Worm (Caenorhabditis elegans) whole organism, L4/young adult: ENCODE data around the gene egrh-3.

Experiments used
- W03F9.2 ChIP-seq: fragments of 150-350 bp; optimal IDR thresholded peaks from 2 replicates; lab custom pipeline; 2014; ENCODE audit warnings: missing biosample characterization, missing genetic modification characterization
- dao-5 ChIP-seq: sonication (generic microtip); optimal IDR thresholded peaks from 2 replicates; lab custom pipeline; 2016; ENCODE audit warnings: missing genotype, missing genetic modification characterization, moderate library complexity, missing compliant biosample characterization
- him-1 ChIP-seq: sonication (generic microtip); optimal IDR thresholded peaks from 2 replicates; lab custom pipeline; 2016; ENCODE audit warnings: missing genotype, missing genetic modification reagents, missing genetic modification characterization, missing compliant biosample characterization

- TF ChIP-seq dao-5 (no peak), him-1 (no peak), W03F9.2 (no peak)
Measured at ce11 chrIV:2729957-2730356, 41.4 kb upstream of the egrh-3 start, which contains the start of gene Y94H6A.2.
